Worm (Caenorhabditis elegans): Measurements from ENCODE around the gene abcf-1.

Gene abcf-1

DNA sequence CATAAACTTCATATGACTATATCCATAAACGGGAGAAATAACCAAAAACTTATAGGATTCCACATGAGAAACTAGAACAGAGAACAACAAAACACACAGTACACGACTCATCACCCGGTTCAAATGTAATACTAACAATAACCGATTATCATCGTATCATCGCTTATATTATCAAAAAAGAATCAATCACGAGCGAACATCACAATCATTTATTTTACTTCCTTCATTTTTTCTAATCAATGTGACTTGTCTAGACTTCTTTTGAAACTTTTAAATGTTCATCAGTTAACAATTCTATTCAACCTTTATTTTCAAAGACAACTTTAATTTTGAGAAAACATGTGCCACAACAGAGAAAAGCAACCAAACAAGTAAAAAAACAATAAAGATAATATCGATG is 32.0 kb upstream of the abcf-1 start, which contains the start of gene ugt-4:
ugt-4 (minus strand) TSS at position 141 of the 400 bp plus-strand sequence.
- TF ChIP-seq sma-9 (GFP tag; optimal IDR thresholded peaks at IDR 0.05) (peak; percentile 3), sma-9 (tag; optimal IDR thresholded peaks at IDR 0.05) (no peak), ceh-16 (tag; optimal IDR thresholded peaks at IDR 0.05) (no peak), fos-1 (tag; optimal IDR thresholded peaks at IDR 0.05) (peak; percentile 12), unc-39 (tag; optimal IDR thresholded peaks at IDR 0.05) (no peak)

DNA sequence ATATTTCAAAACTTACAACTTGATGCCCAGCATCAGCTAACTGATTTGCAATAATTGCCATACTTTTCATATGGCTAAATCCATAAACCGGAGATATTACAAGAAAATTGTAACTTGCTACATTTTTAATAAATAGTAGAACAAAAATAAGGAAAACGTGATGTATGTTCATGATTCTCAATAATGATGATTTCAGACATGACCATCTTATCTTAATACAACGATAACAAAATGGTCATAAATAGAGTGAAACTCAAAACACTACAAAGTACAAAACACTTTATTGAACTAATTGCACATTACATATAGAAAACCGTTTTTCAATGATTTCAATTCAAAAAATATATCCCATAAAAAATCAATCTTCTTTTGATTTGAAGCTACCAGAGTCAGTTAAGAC is 29.6 kb upstream of the abcf-1 start, which contains the start of gene ugt-5:
ugt-5 (minus strand) TSS at position 214 of the 400 bp plus-strand sequence.
- peak; percentile 8 for TF ChIP-seq fos-1 (tag; optimal IDR thresholded peaks at IDR 0.05)
- no peak for TF ChIP-seq lin-13 (GFP tag; optimal IDR thresholded peaks at IDR 0.05)
- TF ChIP-seq skn-1 (tag; optimal IDR thresholded peaks at IDR 0.05), result peak; percentile 78

DNA sequence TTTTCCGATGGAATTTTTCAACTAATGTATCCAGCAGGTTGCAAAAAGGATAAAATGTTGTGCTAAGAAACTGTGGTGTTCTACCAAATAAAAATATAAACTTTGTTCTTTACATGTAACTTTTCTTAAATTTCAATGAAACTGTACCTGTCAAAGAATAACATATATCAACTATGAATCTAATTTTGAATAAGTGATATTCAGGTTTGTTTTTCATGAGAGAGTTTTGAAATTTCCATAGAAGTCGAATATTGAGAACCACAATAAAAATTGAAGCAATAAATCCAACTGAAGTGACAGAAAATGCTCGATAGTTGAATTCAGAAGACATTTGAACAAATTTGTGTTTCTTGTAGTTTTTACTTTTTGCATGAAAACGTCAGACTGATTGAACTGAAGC is 27.0 kb upstream of the abcf-1 start, which contains the start of gene srbc-43:
srbc-43 (minus strand) TSS at position 331 of the 400 bp plus-strand sequence.
- no peak for TF ChIP-seq elt-1 (tag; optimal IDR thresholded peaks at IDR 0.05)
- TF ChIP-seq sma-3 (GFP tag; optimal IDR thresholded peaks at IDR 0.05), result no peak

DNA sequence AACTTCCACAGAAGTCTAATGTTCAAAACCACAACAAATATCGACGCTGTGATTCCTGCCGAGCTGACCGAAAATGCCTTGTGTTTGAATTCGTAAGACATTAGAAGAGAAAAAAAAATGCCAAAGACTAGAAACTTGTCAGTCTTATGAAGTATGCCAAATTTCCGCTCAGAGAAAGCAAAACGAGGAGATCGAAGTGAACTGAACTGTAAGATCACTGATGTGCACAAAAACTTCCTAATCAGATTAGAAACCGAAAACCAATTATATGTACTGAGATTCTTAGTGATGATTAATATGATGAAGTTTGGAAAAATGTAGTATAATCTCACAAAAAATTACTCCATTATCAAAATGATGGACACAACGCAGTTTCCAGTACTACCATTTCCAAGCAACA is 25.3 kb upstream of the abcf-1 start, which contains the start of gene srbc-44:
srbc-44 (minus strand) TSS at position 101 of the 400 bp plus-strand sequence.
- TF ChIP-seq R02D3.7 (tag; optimal IDR thresholded peaks at IDR 0.05), result no peak

DNA sequence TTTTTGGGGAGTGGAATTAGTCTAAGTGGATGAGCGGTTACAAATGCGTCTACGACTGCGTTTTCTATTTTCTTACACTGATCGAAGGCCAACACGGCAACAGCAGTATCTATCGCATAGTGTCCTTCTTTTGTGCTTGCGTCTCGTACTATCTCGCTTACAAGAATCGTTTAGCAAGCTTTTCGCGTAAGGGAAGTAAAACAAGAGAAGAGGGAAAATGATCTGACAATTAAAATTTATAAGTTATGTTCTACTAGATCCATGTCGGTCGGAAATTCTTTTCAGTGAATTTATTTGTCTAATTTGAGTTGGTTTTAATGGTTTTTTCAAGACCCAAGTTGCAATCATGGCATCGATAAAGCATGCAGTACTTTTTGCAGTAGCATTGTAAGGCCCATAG is 23.9 kb upstream of the abcf-1 start, which contains the start of gene fkb-4:
fkb-4 (minus strand) TSS at position 101 of the 400 bp plus-strand sequence.
- TF ChIP-seq crh-2 (tag; optimal IDR thresholded peaks at IDR 0.05) (no peak), ztf-11 (tag; optimal IDR thresholded peaks at IDR 0.05) (no peak), blmp-1 (tag; optimal IDR thresholded peaks at IDR 0.05; ENCODE audit: insufficient read depth) (no peak), ztf-4 (tag; optimal IDR thresholded peaks at IDR 0.05) (no peak), zag-1 (tag; optimal IDR thresholded peaks at IDR 0.05) (no peak), nhr-6 (tag; optimal IDR thresholded peaks at IDR 0.05) (no peak)

DNA sequence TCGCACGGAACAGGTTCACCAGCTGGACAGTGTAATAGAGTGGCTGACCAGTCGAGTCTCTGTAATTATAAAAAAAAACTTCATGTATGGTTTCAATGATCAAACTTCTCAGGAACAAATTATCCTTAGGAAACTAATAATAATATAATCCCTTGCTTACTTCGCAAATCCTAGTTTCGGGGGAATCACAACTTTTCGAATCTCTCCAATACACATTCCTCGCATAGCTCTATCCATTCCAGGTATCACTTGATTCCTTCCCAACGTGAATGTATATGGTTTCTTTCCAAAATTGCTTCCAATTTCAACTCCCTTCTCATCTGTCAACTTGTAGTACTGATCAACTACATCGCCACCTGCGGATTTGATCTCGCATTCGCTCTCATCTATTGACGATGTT is 23.2 kb upstream of the abcf-1 start:
- TF ChIP-seq sem-4 (tag; optimal IDR thresholded peaks at IDR 0.05) (no peak), Y55F3AM.14 (GFP tag; optimal IDR thresholded peaks at IDR 0.05) (no peak), mbf-1 (tag; optimal IDR thresholded peaks at IDR 0.05) (no peak), elt-1 (tag; optimal IDR thresholded peaks at IDR 0.05) (no peak), ztf-1 (GFP tag; conservative IDR thresholded peaks at IDR 0.05) (no peak), nhr-23 (tag; optimal IDR thresholded peaks at IDR 0.05) (no peak), nhr-21 (tag; optimal IDR thresholded peaks at IDR 0.05) (no peak), mdl-1 (tag; optimal IDR thresholded peaks at IDR 0.05) (no peak), lsy-2 (tag; optimal IDR thresholded peaks at IDR 0.05) (no peak), sma-3 (GFP tag; optimal IDR thresholded peaks at IDR 0.05) (no peak), aly-2 (tag; optimal IDR thresholded peaks at IDR 0.05) (no peak), lin-39 (tag; optimal IDR thresholded peaks at IDR 0.05) (no peak), nhr-12 (tag; optimal IDR thresholded peaks at IDR 0.05) (no peak), ZK546.5 (tag; optimal IDR thresholded peaks at IDR 0.05) (no peak), lin-11 (tag; optimal IDR thresholded peaks at IDR 0.05) (no peak)

DNA sequence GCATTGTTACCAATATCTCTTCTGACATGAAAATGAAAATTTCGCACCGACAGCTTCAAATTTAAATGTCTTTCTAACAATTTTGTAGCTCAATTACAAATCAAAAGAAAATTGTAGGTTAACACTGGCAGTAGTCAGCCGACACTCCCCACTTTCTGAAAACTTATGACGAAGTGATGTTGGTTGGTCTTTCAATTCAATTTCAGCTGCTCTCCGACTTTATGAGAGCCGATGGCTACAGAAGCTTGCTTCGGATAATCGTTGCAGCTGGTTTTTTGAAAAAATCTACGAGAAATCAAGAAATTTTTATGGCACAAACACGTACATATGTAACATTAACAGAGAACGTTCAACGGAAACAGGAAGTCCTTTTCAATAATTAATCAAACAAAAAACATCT is 21.7 kb upstream of the abcf-1 start, which contains the start of gene sre-20:
sre-20 (minus strand) TSS at position 101 of the 400 bp plus-strand sequence.
- no peak for TF ChIP-seq egl-27 (tag; optimal IDR thresholded peaks at IDR 0.05)
- TF ChIP-seq Y55F3AM.14 (GFP tag; optimal IDR thresholded peaks at IDR 0.05), result no peak
- TF ChIP-seq ama-1 (optimal IDR thresholded peaks at IDR 0.05), result no peak
- no peak for TF ChIP-seq dmd-4 (tag; optimal IDR thresholded peaks at IDR 0.05)
- no peak for TF ChIP-seq sma-9 (GFP tag; optimal IDR thresholded peaks at IDR 0.05)
- no peak for TF ChIP-seq sma-9 (tag; optimal IDR thresholded peaks at IDR 0.05)
- TF ChIP-seq nhr-129 (tag; optimal IDR thresholded peaks at IDR 0.05), result no peak
- no peak for TF ChIP-seq lin-39 (tag; optimal IDR thresholded peaks at IDR 0.05)
- TF ChIP-seq elt-1 (tag; optimal IDR thresholded peaks at IDR 0.05), result no peak
- no peak for TF ChIP-seq sma-3 (GFP tag; optimal IDR thresholded peaks at IDR 0.05)
- TF ChIP-seq unc-55 (GFP tag; optimal IDR thresholded peaks at IDR 0.05), result no peak
- no peak for TF ChIP-seq nhr-23 (tag; optimal IDR thresholded peaks at IDR 0.05)
- TF ChIP-seq unc-39 (tag; optimal IDR thresholded peaks at IDR 0.05), result no peak
- TF ChIP-seq mab-5 (tag; optimal IDR thresholded peaks at IDR 0.05), result no peak
- TF ChIP-seq ceh-16 (tag; optimal IDR thresholded peaks at IDR 0.05), result no peak
- TF ChIP-seq mdl-1 (tag; optimal IDR thresholded peaks at IDR 0.05), result no peak
- no peak for TF ChIP-seq peb-1 (tag; optimal IDR thresholded peaks at IDR 0.05)

Data from whole organism, L2 larva.